Worm (Caenorhabditis elegans) whole organism, late embryonic: Measurements from ENCODE around the gene F53H4.4.

Source experiments
- F13H6.1 ChIP-seq: sonication (generic microtip); optimal IDR thresholded peaks from 2 replicates; lab custom pipeline; 2016; ENCODE audit warnings: missing genetic modification characterization, missing compliant biosample characterization
- ama-1 ChIP-seq: fragments of 150-350 bp; optimal IDR thresholded peaks from 2 replicates; lab custom pipeline; 2014
- ceh-19 ChIP-seq: fragments of 200-800 bp; sonication (Bioruptor generic); optimal IDR thresholded peaks from 2 replicates; lab custom pipeline; 2018; ENCODE audit warnings: mild to moderate bottlenecking, missing genetic modification characterization, missing compliant biosample characterization
- ceh-2 ChIP-seq: sonication (generic microtip); optimal IDR thresholded peaks from 2 replicates; lab custom pipeline; 2016; ENCODE audit warnings: missing genotype, missing genetic modification characterization, missing compliant biosample characterization
- ceh-31 ChIP-seq: sonication (generic microtip); optimal IDR thresholded peaks from 2 replicates; lab custom pipeline; 2016; ENCODE audit warnings: missing genetic modification characterization, missing compliant biosample characterization
- ceh-48 ChIP-seq: sonication (generic microtip); optimal IDR thresholded peaks from 2 replicates; lab custom pipeline; 2016; ENCODE audit warnings: missing genetic modification characterization, inconsistent platforms, missing compliant biosample characterization
- ceh-9 ChIP-seq: sonication (generic microtip); optimal IDR thresholded peaks from 2 replicates; lab custom pipeline; 2016; ENCODE audit warnings: mild to moderate bottlenecking, missing genetic modification characterization, inconsistent platforms, missing compliant biosample characterization
- dve-1 ChIP-seq: sonication (generic microtip); optimal IDR thresholded peaks from 2 replicates; lab custom pipeline; 2017; ENCODE audit warnings: antibody characterized with exemption, mild to moderate bottlenecking, missing genetic modification characterization, missing compliant biosample characterization
- elt-4 ChIP-seq: sonication (generic microtip); optimal IDR thresholded peaks from 2 replicates; lab custom pipeline; 2016; ENCODE audit warnings: missing genetic modification characterization, missing compliant biosample characterization
- ets-4 ChIP-seq: sonication (generic microtip); optimal IDR thresholded peaks from 2 replicates; lab custom pipeline; 2016; ENCODE audit warnings: missing genetic modification characterization, missing compliant biosample characterization
- fkh-10 ChIP-seq: fragments of 150-350 bp; optimal IDR thresholded peaks from 2 replicates; lab custom pipeline; 2014; ENCODE audit warnings: missing biosample characterization, missing genetic modification reagents, missing genetic modification characterization
- pha-4 ChIP-seq: fragments of 150-350 bp; optimal IDR thresholded peaks from 2 replicates; lab custom pipeline; 2018; ENCODE audit warnings: missing biosample characterization, missing genetic modification reagents, missing genetic modification characterization
- pqm-1 ChIP-seq: sonication (generic microtip); optimal IDR thresholded peaks from 2 replicates; lab custom pipeline; 2016; ENCODE audit warnings: missing genetic modification characterization, missing compliant biosample characterization
- pros-1 ChIP-seq: fragments of 150-350 bp; optimal IDR thresholded peaks from 2 replicates; lab custom pipeline; 2014; ENCODE audit warnings: missing biosample characterization, missing genetic modification reagents, missing genetic modification characterization

DNA sequence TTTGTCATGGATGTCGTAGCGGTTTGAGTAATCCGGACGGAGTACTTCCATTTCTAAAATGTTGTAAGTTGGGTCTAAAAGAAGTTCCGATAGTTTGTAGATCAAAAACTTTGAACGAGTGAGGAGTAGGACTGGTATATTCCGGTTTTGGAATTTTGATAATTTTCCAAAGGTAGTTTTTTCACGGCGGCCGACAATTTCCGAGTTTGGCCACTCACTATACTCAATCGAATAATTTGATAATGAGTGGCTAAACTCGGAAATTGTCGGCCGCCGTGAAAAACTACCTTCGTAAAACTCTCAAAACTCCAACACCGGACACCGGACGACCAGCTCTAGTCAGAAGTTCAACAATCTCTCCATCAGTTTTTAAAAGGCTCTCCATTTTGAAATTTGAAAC, 21.9 kb upstream of the F53H4.4 start:
- TF ChIP-seq pha-4 (no peak), pros-1 (tag; lab: Kevin White, UChicago) (no peak), elt-4 (tag; lab: Kevin White, UChicago) (no peak), ceh-19 (no peak), ceh-48 (no peak), F13H6.1 (no peak), ama-1 (no peak), ceh-9 (tag; lab: Kevin White, UChicago) (no peak), ceh-2 (no peak), dve-1 (tag; lab: Kevin White, UChicago) (no peak), pqm-1 (tag; lab: Kevin White, UChicago) (no peak), ceh-31 (no peak), fkh-10 (GFP tag; lab: Kevin White, UChicago) (no peak), ets-4 (tag; lab: Kevin White, UChicago) (no peak)
